Worm (Caenorhabditis elegans) whole organism, L1 larva: ENCODE measurements around the gene zip-5.

Experiments used
- C16A3.4 ChIP-seq: fragments of 150-350 bp; optimal IDR thresholded peaks from 2 replicates; lab custom pipeline; 2014; ENCODE audit warnings: missing biosample characterization, missing genetic modification characterization
- F16B12.6 ChIP-seq: fragments of 150-350 bp; optimal IDR thresholded peaks from 2 replicates; lab custom pipeline; 2014; ENCODE audit warnings: missing biosample characterization, missing genetic modification characterization
- aly-2 ChIP-seq: fragments of 150-350 bp; optimal IDR thresholded peaks from 2 replicates; lab custom pipeline; 2014; ENCODE audit warnings: missing biosample characterization, missing genetic modification characterization
- blmp-1 ChIP-seq: fragments of 150-350 bp; optimal IDR thresholded peaks from 2 replicates; lab custom pipeline; 2014; ENCODE audit warnings: missing biosample characterization, missing genetic modification characterization
- ces-1 ChIP-seq: fragments of 150-350 bp; optimal IDR thresholded peaks from 2 replicates; lab custom pipeline; 2014; ENCODE audit warnings: missing biosample characterization, missing genetic modification reagents, missing genetic modification characterization
- dpl-1 ChIP-seq, 3 experiments: fragments of 150-350 bp in 2 of 3; sonication (generic microtip) in 1 of 3; optimal IDR thresholded peaks; 2 replicates each; lab custom pipeline; 2014 to 2017; ENCODE audit warnings: missing biosample characterization in 3 of 3, missing genetic modification characterization in 3 of 3, missing genetic modification reagents in 3 of 3
- dsc-1 ChIP-seq: sonication (generic microtip); optimal IDR thresholded peaks from 2 replicates; lab custom pipeline; 2016; ENCODE audit warnings: mild to moderate bottlenecking, missing genetic modification characterization, missing compliant biosample characterization
- egl-13 ChIP-seq: sonication (generic microtip); optimal IDR thresholded peaks from 2 replicates; lab custom pipeline; 2016; ENCODE audit warnings: missing genotype, missing genetic modification reagents, missing genetic modification characterization, missing compliant biosample characterization
- elt-3 ChIP-seq, 6 experiments: fragments of 150-350 bp in 1 of 6; sonication (generic microtip); optimal IDR thresholded peaks; 2 replicates each; lab custom pipeline; 2017 to 2018; ENCODE audit warnings: missing biosample characterization in 6 of 6, missing genetic modification characterization in 6 of 6, inconsistent platforms in 1 of 6
- fkh-8 ChIP-seq: sonication (generic microtip); optimal IDR thresholded peaks from 2 replicates; lab custom pipeline; 2016; ENCODE audit warnings: mild to moderate bottlenecking, missing genetic modification characterization, missing compliant biosample characterization
- grh-1 ChIP-seq: fragments of 200-800 bp; sonication (Bioruptor generic); IDR thresholded peaks from 2 replicates; pipeline ENCODE4 v1.3.6; 2022; ENCODE audit warnings: missing genetic modification reagents, missing genetic modification characterization, missing compliant biosample characterization
- irx-1 ChIP-seq: sonication (generic microtip); optimal IDR thresholded peaks from 2 replicates; lab custom pipeline; 2016; ENCODE audit warnings: missing genetic modification characterization, missing compliant biosample characterization
- jun-1 ChIP-seq: fragments of 150-350 bp; optimal IDR thresholded peaks from 2 replicates; lab custom pipeline; 2014; ENCODE audit warnings: missing biosample characterization, missing genetic modification reagents, missing genetic modification characterization
- lin-14 ChIP-seq: fragments of 200-800 bp; sonication (Bioruptor generic); optimal IDR thresholded peaks from 2 replicates; lab custom pipeline; 2018; ENCODE audit warnings: mild to moderate bottlenecking, missing genetic modification characterization, moderate library complexity, missing compliant biosample characterization
- lin-35 ChIP-seq, 2 experiments: fragments of 150-350 bp; optimal IDR thresholded peaks; 2 replicates each; lab custom pipeline; 2014; ENCODE audit warnings: missing biosample characterization in 2 of 2, missing genetic modification characterization in 2 of 2, missing genetic modification reagents in 2 of 2
- lin-39 ChIP-seq: fragments of 150-350 bp; optimal IDR thresholded peaks from 2 replicates; lab custom pipeline; 2014; ENCODE audit warnings: missing biosample characterization, missing genetic modification reagents, missing genetic modification characterization
- lir-3 ChIP-seq: sonication (generic microtip); optimal IDR thresholded peaks from 2 replicates; lab custom pipeline; 2016; ENCODE audit warnings: mild to moderate bottlenecking, missing genetic modification characterization, moderate library complexity, missing compliant biosample characterization; ENCODE audit not compliant: poor library complexity
- lsy-2 ChIP-seq, 2 experiments: fragments of 150-350 bp; optimal IDR thresholded peaks; 2 replicates each; lab custom pipeline; 2014; ENCODE audit warnings: missing biosample characterization in 2 of 2, missing genetic modification characterization in 2 of 2
- mef-2 ChIP-seq: fragments of 150-350 bp; optimal IDR thresholded peaks from 2 replicates; lab custom pipeline; 2014; ENCODE audit warnings: missing biosample characterization, missing genetic modification characterization
- nhr-20 ChIP-seq: sonication (generic microtip); optimal IDR thresholded peaks from 2 replicates; lab custom pipeline; 2016; ENCODE audit warnings: mild to moderate bottlenecking, missing genetic modification characterization, missing compliant biosample characterization
- nhr-28 ChIP-seq: fragments of 150-350 bp; optimal IDR thresholded peaks from 2 replicates; lab custom pipeline; 2014; ENCODE audit warnings: missing biosample characterization, missing genetic modification characterization
- nhr-47 ChIP-seq: sonication (generic microtip); optimal IDR thresholded peaks from 2 replicates; lab custom pipeline; 2016; ENCODE audit warnings: mild to moderate bottlenecking, missing genetic modification characterization, moderate library complexity, missing compliant biosample characterization
- nhr-71 ChIP-seq: sonication (generic microtip); optimal IDR thresholded peaks from 2 replicates; lab custom pipeline; 2016; ENCODE audit warnings: mild to moderate bottlenecking, missing genetic modification characterization, moderate library complexity, missing compliant biosample characterization
- nhr-76 ChIP-seq: sonication (generic microtip); optimal IDR thresholded peaks from 2 replicates; lab custom pipeline; 2017; ENCODE audit warnings: missing biosample characterization, missing genetic modification characterization
- nhr-85 ChIP-seq: sonication (generic microtip); peaks from one replicate; lab custom pipeline; 2016; ENCODE audit warnings: missing genetic modification characterization, inconsistent platforms, missing compliant biosample characterization
- nhr-90 ChIP-seq: sonication (generic microtip); optimal IDR thresholded peaks from 2 replicates; lab custom pipeline; 2016; ENCODE audit warnings: mild to moderate bottlenecking, missing genetic modification characterization, missing compliant biosample characterization; ENCODE audit not compliant: poor library complexity
- pax-3 ChIP-seq: fragments of 200-800 bp; sonication (Bioruptor generic); optimal IDR thresholded peaks from 2 replicates; lab custom pipeline; 2018; ENCODE audit warnings: mild to moderate bottlenecking, missing genetic modification characterization, moderate library complexity, missing compliant biosample characterization
- snpc-4 ChIP-seq: fragments of 150-350 bp; optimal IDR thresholded peaks from 2 replicates; lab custom pipeline; 2014; ENCODE audit warnings: missing biosample characterization, missing genetic modification characterization
- snu-23 ChIP-seq: sonication (generic microtip); optimal IDR thresholded peaks from 2 replicates; lab custom pipeline; 2016; ENCODE audit warnings: missing genetic modification characterization, missing compliant biosample characterization
- sox-4 ChIP-seq: sonication (generic microtip); optimal IDR thresholded peaks from 2 replicates; lab custom pipeline; 2016; ENCODE audit warnings: missing genetic modification characterization, missing compliant biosample characterization
- swsn-7 ChIP-seq: sonication (generic microtip); optimal IDR thresholded peaks from 2 replicates; lab custom pipeline; 2016; ENCODE audit warnings: missing genetic modification characterization, missing compliant biosample characterization
- tbx-2 ChIP-seq: sonication (generic microtip); optimal IDR thresholded peaks from 2 replicates; lab custom pipeline; 2016; ENCODE audit warnings: missing genetic modification characterization, missing compliant biosample characterization
- unc-30 ChIP-seq: sonication (generic microtip); optimal IDR thresholded peaks from 2 replicates; lab custom pipeline; 2017; ENCODE audit warnings: missing biosample characterization, missing genetic modification characterization
- vab-15 ChIP-seq: sonication (generic microtip); optimal IDR thresholded peaks from 2 replicates; lab custom pipeline; 2017; ENCODE audit warnings: missing genotype, mild to moderate bottlenecking, missing genetic modification characterization, missing compliant biosample characterization

Gene zip-5

ce11 chrV:13249436-13249835 is 14.9 kb upstream of the zip-5 start, which contains the start of gene odr-3:
Gene odr-3, minus strand, starts transcription at chrV:13249536.
- peak; percentile 7 for TF ChIP-seq dsc-1 (tag; lab: Kevin White, UChicago)
- TF ChIP-seq nhr-28 (tag; lab: Kevin White, UChicago) = no peak
- TF ChIP-seq, all 84 proteins: peak for 1

DNA sequence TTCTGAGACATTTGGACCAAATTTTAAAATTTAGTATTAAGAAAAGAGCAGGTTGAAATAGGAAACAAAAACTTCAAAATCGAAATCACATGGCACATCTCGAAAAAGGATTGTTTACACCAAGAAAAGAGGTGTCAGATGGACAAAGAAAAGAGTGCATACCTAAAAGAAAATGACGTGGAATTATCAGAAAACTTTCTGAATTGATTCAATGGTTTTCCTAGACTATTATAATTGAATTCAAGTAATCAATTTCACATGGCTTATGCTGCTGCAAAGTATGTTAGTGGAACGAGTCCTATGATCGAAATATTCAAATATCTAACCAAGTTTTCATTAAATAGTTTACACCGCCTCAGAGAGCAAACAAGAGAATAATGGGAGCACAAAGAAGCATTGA is 11.5 kb upstream of the zip-5 start:
- TF ChIP-seq dsc-1 (tag; lab: Kevin White, UChicago) (peak; percentile 36), nhr-85 (tag; lab: Kevin White, UChicago) (peak; percentile 43), ces-1 (GFP tag; lab: Kevin White, UChicago) (no peak), aly-2 (no peak), pax-3 (tag; lab: Kevin White, UChicago) (peak; percentile 43), nhr-47 (tag; lab: Kevin White, UChicago) (peak; percentile 67), egl-13 (tag; lab: Kevin White, UChicago) (no peak), sox-4 (tag; lab: Kevin White, UChicago) (peak; percentile 61), fkh-8 (tag; lab: Kevin White, UChicago) (peak; percentile 87), nhr-71 (tag; lab: Kevin White, UChicago) (peak; percentile 68), nhr-20 (tag; lab: Kevin White, UChicago) (peak; percentile 16), lsy-2 (tag; optimal IDR thresholded peaks at IDR 0.05; lab: Kevin White, UChicago) (peak in 1 of 2 experiments; percentile 23)
- TF ChIP-seq, all 84 proteins: peak for 9

DNA sequence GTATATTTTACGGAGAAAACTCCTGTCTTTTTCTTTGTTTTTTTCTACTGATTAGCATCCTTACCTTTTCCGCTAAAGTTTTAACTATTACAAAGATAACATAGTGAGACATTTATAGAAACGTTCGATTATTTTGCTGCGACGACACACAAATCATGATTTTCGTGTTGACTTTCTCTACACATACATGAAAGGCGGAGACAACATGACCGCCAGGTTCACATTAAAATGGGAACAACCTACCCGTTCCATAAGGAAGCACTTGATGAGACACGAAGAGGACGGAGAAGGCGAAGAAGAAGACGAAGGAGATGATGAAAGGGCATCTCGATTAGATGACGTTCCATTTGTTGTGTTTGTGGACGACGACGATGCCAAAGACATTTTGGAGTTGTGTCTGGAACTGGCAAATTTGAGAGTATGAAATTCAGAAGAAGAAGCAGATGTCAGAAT is 5.4 kb upstream of the zip-5 start, which contains the start of gene C34D1.4:
Gene C34D1.4, minus strand, starts transcription at position 403 of the 453 bp plus-strand sequence.
- TF ChIP-seq blmp-1 (peak; percentile 53), snpc-4 (tag; lab: Kevin White, UChicago) (no peak)

DNA sequence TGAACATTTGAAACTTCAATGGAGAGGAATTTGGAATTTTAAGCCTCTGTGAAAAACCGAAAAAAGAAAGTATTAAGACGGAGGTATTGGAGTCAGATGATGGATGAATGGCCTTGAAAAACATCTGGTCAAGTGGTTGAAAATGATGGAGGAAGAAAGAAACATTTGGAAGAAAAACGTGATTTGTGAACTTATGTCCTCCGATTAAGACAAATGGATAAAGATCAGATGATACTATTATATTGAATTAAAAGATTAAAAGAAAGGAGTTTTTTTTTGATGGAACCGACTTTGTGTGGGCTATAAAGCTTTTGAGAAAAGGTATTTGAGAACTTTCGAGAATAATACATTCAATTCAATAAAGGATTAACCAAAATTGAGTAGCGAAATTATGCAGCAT is 4.8 kb upstream of the zip-5 start:
- no peak for TF ChIP-seq F16B12.6 (tag; lab: Kevin White, UChicago)
- TF ChIP-seq fkh-8 (tag; lab: Kevin White, UChicago) = peak; percentile 8
- peak; percentile 88 for TF ChIP-seq dsc-1 (tag; lab: Kevin White, UChicago)
- peak; percentile 44 for TF ChIP-seq blmp-1
- peak; percentile 65 for TF ChIP-seq snu-23 (GFP tag; lab: Kevin White, UChicago)
- TF ChIP-seq irx-1 = peak; percentile 32
- TF ChIP-seq nhr-76 = no peak
- TF ChIP-seq lir-3 = no peak
- TF ChIP-seq grh-1 (GFP tag; lab: Robert Waterston, UW) = peak; percentile 33; the same call in 1 of the 2 replicates
- peak; percentile 53 for TF ChIP-seq nhr-47 (tag; lab: Kevin White, UChicago)
- TF ChIP-seq dpl-1 (GFP tag; optimal IDR thresholded peaks at IDR 0.05; lab: Kevin White, UChicago) = peak in 1 of 3 experiments; percentile 6
- no peak for TF ChIP-seq swsn-7 (tag; lab: Kevin White, UChicago)
- peak; percentile 45 for TF ChIP-seq nhr-90 (tag; lab: Kevin White, UChicago)
- peak; percentile 26 for TF ChIP-seq vab-15 (tag; lab: Kevin White, UChicago)
- no peak for TF ChIP-seq jun-1 (tag; lab: Kevin White, UChicago)
- peak; percentile 84 for TF ChIP-seq lin-14
- peak; percentile 28 for TF ChIP-seq lin-39 (tag; lab: Kevin White, UChicago)
- TF ChIP-seq pax-3 (tag; lab: Kevin White, UChicago) = peak; percentile 87
- TF ChIP-seq lsy-2 (tag; optimal IDR thresholded peaks at IDR 0.05; lab: Kevin White, UChicago) = peak; percentile 33 to 38
- TF ChIP-seq sox-4 (tag; lab: Kevin White, UChicago) = peak; percentile 73
- peak in 2 of 6 experiments; percentile 40 to 65 for TF ChIP-seq elt-3 (tag; optimal IDR thresholded peaks at IDR 0.05; lab: Kevin White, UChicago)
- TF ChIP-seq nhr-20 (tag; lab: Kevin White, UChicago) = peak; percentile 83
- peak; percentile 98 for TF ChIP-seq nhr-85 (tag; lab: Kevin White, UChicago)
- TF ChIP-seq C16A3.4 (tag; lab: Kevin White, UChicago) = peak; percentile 49
- TF ChIP-seq nhr-71 (tag; lab: Kevin White, UChicago) = peak; percentile 69
- TF ChIP-seq tbx-2 (tag; lab: Kevin White, UChicago) = peak; percentile 32
- peak in 1 of 2 experiments; percentile 43 for TF ChIP-seq lin-35 (GFP tag; optimal IDR thresholded peaks at IDR 0.05; lab: Kevin White, UChicago)
- no peak for TF ChIP-seq unc-30 (tag; lab: Kevin White, UChicago)
- TF ChIP-seq mef-2 (tag; lab: Kevin White, UChicago) = no peak
- TF ChIP-seq, all 84 proteins: peak for 22
